Worm (Caenorhabditis elegans): ENCODE results near the gene srlf-18.

Gene srlf-18

ce11 chrIV:11101383-11101782 is at the start of gene srlf-18:
Gene srlf-18, minus strand, starts transcription at chrIV:11101483.
- no peak for TF ChIP-seq nhr-237 (tag; optimal IDR thresholded peaks at IDR 0.05)
- no peak for TF ChIP-seq nhr-12 (tag; optimal IDR thresholded peaks at IDR 0.05)
- no peak for TF ChIP-seq unc-39 (tag; optimal IDR thresholded peaks at IDR 0.05)

- peak in 1 of 2 experiments; percentile 37 for TF ChIP-seq lsy-2 (tag; optimal IDR thresholded peaks at IDR 0.05)
- no peak for TF ChIP-seq R02D3.7 (tag; optimal IDR thresholded peaks at IDR 0.05)
- TF ChIP-seq nhr-6 (tag; optimal IDR thresholded peaks at IDR 0.05) = no peak
- peak; percentile 1 for TF ChIP-seq ama-1 (optimal IDR thresholded peaks at IDR 0.05)
These were observed 49.6 kb upstream of the srlf-18 start, which contains the start of gene C08F8.2 for ce11 chrIV:11150844-11151243. Gene C08F8.2, plus strand, starts transcription at chrIV:11150997.

ce11 chrIV:11149454-11150163 is 48.3 kb upstream of the srlf-18 start, which contains the start of the genes F01G4.6 and pfd-1:
Gene F01G4.6, minus strand, starts transcription at chrIV:11149504.
Gene pfd-1, plus strand, starts transcription at chrIV:11150113.
- peak; percentile 92 for TF ChIP-seq sem-4 (tag; optimal IDR thresholded peaks at IDR 0.05)
- peak; percentile 73 for TF ChIP-seq mab-5 (tag; optimal IDR thresholded peaks at IDR 0.05)
- TF ChIP-seq Y55F3AM.14 (GFP tag; optimal IDR thresholded peaks at IDR 0.05) = peak; percentile 76
- TF ChIP-seq nhr-12 (tag; optimal IDR thresholded peaks at IDR 0.05) = no peak
- peak; percentile 86 for TF ChIP-seq egl-27 (tag; optimal IDR thresholded peaks at IDR 0.05)
- TF ChIP-seq sma-9 (GFP tag; optimal IDR thresholded peaks at IDR 0.05) = peak; percentile 95
- no peak for TF ChIP-seq sma-9 (tag; optimal IDR thresholded peaks at IDR 0.05)
- no peak for TF ChIP-seq unc-39 (tag; optimal IDR thresholded peaks at IDR 0.05)
- TF ChIP-seq unc-62 (GFP tag; optimal IDR thresholded peaks at IDR 0.05) = no peak
- TF ChIP-seq nhr-6 (tag; optimal IDR thresholded peaks at IDR 0.05) = peak; percentile 92
- TF ChIP-seq alr-1 (tag; optimal IDR thresholded peaks at IDR 0.05) = no peak
- TF ChIP-seq elt-3 (tag; optimal IDR thresholded peaks at IDR 0.05) = no peak
- peak; percentile 98 for TF ChIP-seq zag-1 (tag; optimal IDR thresholded peaks at IDR 0.05)
- peak; percentile 97 to 99 for TF ChIP-seq lsy-2 (tag; optimal IDR thresholded peaks at IDR 0.05)
- peak; percentile 97 for TF ChIP-seq crh-2 (tag; optimal IDR thresholded peaks at IDR 0.05)
- TF ChIP-seq gmeb-1 (tag; optimal IDR thresholded peaks at IDR 0.05) = peak; percentile 91
- peak; percentile 69 for TF ChIP-seq nhr-10 (tag; optimal IDR thresholded peaks at IDR 0.05)
- TF ChIP-seq mbf-1 (tag; optimal IDR thresholded peaks at IDR 0.05) = no peak
- no peak for TF ChIP-seq lin-39 (tag; optimal IDR thresholded peaks at IDR 0.05)
- TF ChIP-seq nhr-129 (tag; optimal IDR thresholded peaks at IDR 0.05) = peak; percentile 91
- peak; percentile 96 for TF ChIP-seq lin-13 (GFP tag; optimal IDR thresholded peaks at IDR 0.05)
- peak; percentile 95 for TF ChIP-seq lin-11 (tag; optimal IDR thresholded peaks at IDR 0.05)
- peak; percentile 92 for TF ChIP-seq nhr-21 (tag; optimal IDR thresholded peaks at IDR 0.05)
- no peak for TF ChIP-seq nhr-11 (tag; optimal IDR thresholded peaks at IDR 0.05)
- peak; percentile 91 for TF ChIP-seq F13H6.1 (tag; optimal IDR thresholded peaks at IDR 0.05)
- TF ChIP-seq peb-1 (tag; optimal IDR thresholded peaks at IDR 0.05) = no peak
- peak; percentile 62 for TF ChIP-seq skn-1 (tag; optimal IDR thresholded peaks at IDR 0.05)
- TF ChIP-seq mdl-1 (tag; optimal IDR thresholded peaks at IDR 0.05) = peak; percentile 50 to 65
- peak; percentile 98 for TF ChIP-seq unc-55 (GFP tag; optimal IDR thresholded peaks at IDR 0.05)
- TF ChIP-seq dmd-4 (tag; optimal IDR thresholded peaks at IDR 0.05) = no peak
- peak; percentile 98 for TF ChIP-seq ZK546.5 (tag; optimal IDR thresholded peaks at IDR 0.05)
- peak; percentile 93 for TF ChIP-seq nhr-25 (tag; optimal IDR thresholded peaks at IDR 0.05)
- TF ChIP-seq ztf-11 (tag; optimal IDR thresholded peaks at IDR 0.05) = no peak
- no peak for TF ChIP-seq nhr-23 (tag; optimal IDR thresholded peaks at IDR 0.05)
- peak; percentile 31 for TF ChIP-seq ceh-16 (tag; optimal IDR thresholded peaks at IDR 0.05)
- TF ChIP-seq ceh-82 (tag; optimal IDR thresholded peaks at IDR 0.05) = peak; percentile 80
- TF ChIP-seq nhr-237 (tag; optimal IDR thresholded peaks at IDR 0.05) = peak; percentile 49
- peak; percentile 94 for TF ChIP-seq ztf-4 (tag; optimal IDR thresholded peaks at IDR 0.05)
- TF ChIP-seq snpc-4 (tag; optimal IDR thresholded peaks at IDR 0.05) = peak; percentile 72
- peak; percentile 93 for TF ChIP-seq C34F6.9 (tag; optimal IDR thresholded peaks at IDR 0.05)
- TF ChIP-seq aly-2 (tag; optimal IDR thresholded peaks at IDR 0.05) = no peak
- TF ChIP-seq nhr-77 (tag; optimal IDR thresholded peaks at IDR 0.05) = no peak
- TF ChIP-seq R02D3.7 (tag; optimal IDR thresholded peaks at IDR 0.05) = peak; percentile 53
- peak; percentile 36 for TF ChIP-seq ama-1 (optimal IDR thresholded peaks at IDR 0.05)
- TF ChIP-seq fos-1 (tag; optimal IDR thresholded peaks at IDR 0.05) = peak; percentile 81
- peak; percentile 76 for TF ChIP-seq blmp-1 (tag; optimal IDR thresholded peaks at IDR 0.05; ENCODE audit: insufficient read depth)
- TF ChIP-seq ztf-1 (GFP tag; conservative IDR thresholded peaks at IDR 0.05) = no peak
- TF ChIP-seq sma-3 (GFP tag; optimal IDR thresholded peaks at IDR 0.05) = peak; percentile 96
- no peak for TF ChIP-seq elt-1 (tag; optimal IDR thresholded peaks at IDR 0.05)

Measured in whole organism, L2 larva.